Fruit fly (Drosophila melanogaster): Measurements from ENCODE around the gene ApepP.

DNA sequence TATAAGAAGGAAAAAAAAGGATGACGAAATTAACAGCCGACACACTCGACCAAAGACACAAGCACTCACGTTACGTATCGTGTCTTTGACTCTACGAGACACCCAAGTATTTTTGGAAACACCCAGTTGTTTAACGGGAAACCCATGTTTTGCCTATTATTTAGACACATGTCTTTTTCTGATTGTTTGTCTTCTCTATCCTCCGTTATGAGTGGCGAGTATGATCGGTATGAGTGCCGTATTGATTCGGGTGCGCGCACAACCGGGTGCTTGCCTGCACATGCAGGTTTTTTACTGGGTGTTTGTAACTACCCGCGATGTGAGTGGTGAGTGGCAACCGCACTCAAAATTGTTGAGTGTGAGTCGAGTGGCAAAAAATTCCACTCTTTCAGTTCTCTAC, 51.1 kb downstream of the ApepP start:
- TF ChIP-seq mirr (GFP tag; optimal IDR thresholded peaks at IDR 0.05) (no peak), CG3847 (GFP tag; IDR thresholded peaks at IDR 0.05) (no peak), Spps (tag; optimal IDR thresholded peaks at IDR 0.05) (no peak), nerfin-2 (GFP tag; IDR thresholded peaks at IDR 0.05; ENCODE audit: partially characterized antibody) (no peak), CG6765 (GFP tag; optimal IDR thresholded peaks at IDR 0.05) (no peak)
